Worm (Caenorhabditis elegans): ENCODE results near the gene nhr-231.

Gene nhr-231

DNA sequence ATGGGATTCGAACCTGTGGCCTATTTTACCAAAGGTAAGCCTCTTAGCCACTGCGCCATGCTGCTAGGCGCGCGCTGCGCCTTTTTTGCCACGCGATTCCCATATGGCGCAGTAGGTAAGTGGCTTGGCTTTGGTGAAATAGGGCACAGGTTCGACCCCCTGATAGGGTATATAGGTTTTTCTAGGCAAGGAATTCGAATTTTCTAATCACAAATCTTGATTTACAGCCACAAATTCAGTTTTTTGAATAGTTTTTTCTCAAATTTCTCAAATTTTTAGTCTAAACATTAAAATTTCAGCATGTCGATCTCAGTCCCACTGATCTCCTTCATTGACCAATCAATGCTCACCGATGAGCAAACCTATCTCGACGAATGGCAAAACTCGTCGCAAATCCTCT lies 19.9 kb downstream of the nhr-231 start, which contains the start of gene C54E10.3 (continued):
- no peak for TF ChIP-seq lim-6 (tag; optimal IDR thresholded peaks at IDR 0.05)

DNA sequence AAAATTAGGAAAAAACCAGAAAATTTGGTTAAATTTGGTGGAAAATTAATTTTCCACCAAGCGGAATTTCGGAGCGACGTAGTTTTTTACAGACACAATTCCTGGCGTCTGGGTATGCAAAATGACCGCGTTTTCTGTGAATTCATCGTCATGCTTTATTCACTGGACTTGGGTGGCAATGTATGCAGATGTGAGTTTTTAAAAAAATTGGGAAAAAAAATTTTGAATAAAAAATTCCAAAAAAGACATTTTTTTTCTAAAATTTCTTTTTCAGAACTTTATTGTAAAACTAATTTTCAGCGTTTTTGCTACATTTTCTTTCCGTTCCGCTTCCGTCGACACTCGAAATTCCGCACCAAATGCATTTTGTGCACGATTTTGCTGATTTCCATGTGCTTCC lies 20.6 kb downstream of the nhr-231 start, which contains the start of gene C54E10.7:
Gene C54E10.7 (plus strand): TSS at position 301 of the 400 bp plus-strand sequence.
- TF ChIP-seq hlh-13 (GFP tag; optimal IDR thresholded peaks at IDR 0.05) (no peak), ref-2 (tag; optimal IDR thresholded peaks at IDR 0.05) (no peak), npax-4 (tag; optimal IDR thresholded peaks at IDR 0.05) (no peak), zip-5 (tag; optimal IDR thresholded peaks at IDR 0.05) (no peak), ceh-45 (GFP tag; IDR thresholded peaks at IDR 0.05) (no peak), hlh-15 (tag; optimal IDR thresholded peaks at IDR 0.05) (no peak), ceh-34 (tag; optimal IDR thresholded peaks at IDR 0.05) (no peak), gmeb-2 (tag; optimal IDR thresholded peaks at IDR 0.05) (no peak), dve-1 (tag; optimal IDR thresholded peaks at IDR 0.05) (no peak), unc-3 (GFP tag; conservative IDR thresholded peaks at IDR 0.05) (no peak), unc-3 (tag; optimal IDR thresholded peaks at IDR 0.05) (no peak), ets-4 (tag; optimal IDR thresholded peaks at IDR 0.05) (no peak), pat-9 (tag; optimal IDR thresholded peaks at IDR 0.05) (no peak), sox-2 (GFP tag; IDR thresholded peaks at IDR 0.05) (no peak), sdc-2 (tag; optimal IDR thresholded peaks at IDR 0.05) (no peak), tbx-7 (tag; optimal IDR thresholded peaks at IDR 0.05) (no peak), K09A11.1 (tag; optimal IDR thresholded peaks at IDR 0.05; ENCODE audit: insufficient read depth) (no peak), ceh-9 (tag; optimal IDR thresholded peaks at IDR 0.05) (no peak), hlh-8 (tag; optimal IDR thresholded peaks at IDR 0.05) (no peak)

DNA sequence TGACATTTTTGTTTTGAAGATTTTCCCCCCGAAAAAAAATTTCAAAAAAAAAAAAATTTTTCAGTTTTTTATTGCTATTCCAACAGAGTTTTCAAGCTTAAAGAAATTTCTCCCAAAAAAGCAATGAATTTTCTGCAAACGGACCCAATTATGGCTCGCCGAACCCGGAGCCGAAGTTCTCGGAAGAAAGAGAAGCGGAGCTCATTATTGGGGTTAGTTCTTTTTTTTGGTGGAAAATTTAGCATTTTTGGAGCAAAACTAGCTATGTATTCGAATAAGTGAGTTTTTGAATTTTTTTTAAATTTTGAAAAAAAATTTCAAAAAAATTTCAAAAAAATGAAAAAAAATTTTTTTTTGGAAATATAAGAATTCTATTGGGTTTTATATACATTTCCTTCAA lies 28.9 kb downstream of the nhr-231 start, which contains the start of gene ncs-5:
Gene ncs-5 (plus strand): TSS at position 124 of the 400 bp plus-strand sequence.
- no peak for TF ChIP-seq lin-11 (tag; optimal IDR thresholded peaks at IDR 0.05)
- no peak for TF ChIP-seq T23F11.4 (GFP tag; optimal IDR thresholded peaks at IDR 0.05)
- no peak for TF ChIP-seq che-1 (tag; optimal IDR thresholded peaks at IDR 0.05)
- no peak for TF ChIP-seq ceh-34 (tag; optimal IDR thresholded peaks at IDR 0.05)

DNA sequence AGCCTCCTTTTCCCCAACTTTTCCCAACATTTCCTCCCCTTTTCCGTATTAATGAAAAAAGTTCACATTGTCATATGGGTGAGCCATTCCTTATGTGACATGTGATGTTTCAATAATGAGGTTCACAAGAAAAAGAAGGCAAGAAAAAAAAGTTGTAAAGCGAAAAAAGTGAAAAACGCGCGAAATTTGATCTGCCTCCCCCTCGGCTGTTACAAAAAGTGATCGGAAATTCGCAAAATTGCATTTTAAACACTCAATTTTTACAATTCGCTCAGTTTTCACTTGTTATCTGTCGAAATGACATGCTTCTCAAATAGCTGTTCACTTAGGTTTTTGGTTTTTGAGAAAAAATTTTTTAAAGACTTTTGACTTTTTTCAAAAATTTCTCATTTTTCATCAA lies 30.8 kb downstream of the nhr-231 start:
- TF ChIP-seq unc-42 (tag; optimal IDR thresholded peaks at IDR 0.05) (peak; percentile 46), ets-4 (tag; optimal IDR thresholded peaks at IDR 0.05) (no peak)

DNA sequence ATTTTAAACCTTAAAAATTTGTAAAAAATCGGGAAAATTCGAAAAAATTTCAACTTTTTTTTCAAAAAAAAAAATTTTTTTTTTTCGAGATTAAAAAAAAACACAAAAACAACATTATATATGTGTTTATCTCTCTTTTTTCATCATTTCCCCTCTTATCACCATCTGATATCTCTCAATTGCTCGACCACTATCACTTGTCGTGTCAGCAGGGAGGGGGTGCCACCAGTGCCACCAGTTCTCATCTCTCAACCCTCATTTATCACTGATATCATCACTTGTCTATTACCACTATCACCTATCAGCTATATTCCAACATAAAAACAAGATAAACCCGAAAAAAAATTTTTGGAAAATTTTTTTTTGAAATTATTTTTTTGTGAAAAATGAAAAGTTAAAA lies 35.7 kb downstream of the nhr-231 start:
- no peak for TF ChIP-seq sox-2 (GFP tag; IDR thresholded peaks at IDR 0.05)
- peak; percentile 97 for TF ChIP-seq elt-2 (tag; optimal IDR thresholded peaks at IDR 0.05)
- TF ChIP-seq hlh-30 (tag; optimal IDR thresholded peaks at IDR 0.05; ENCODE audit: insufficient read depth): no peak
- no peak for TF ChIP-seq tbx-7 (tag; optimal IDR thresholded peaks at IDR 0.05)
- no peak for TF ChIP-seq nhr-11 (tag; optimal IDR thresholded peaks at IDR 0.05)
- no peak for TF ChIP-seq lim-6 (tag; optimal IDR thresholded peaks at IDR 0.05)
- no peak for TF ChIP-seq dmd-4 (tag; optimal IDR thresholded peaks at IDR 0.05; ENCODE audit: borderline replicate concordance)

DNA sequence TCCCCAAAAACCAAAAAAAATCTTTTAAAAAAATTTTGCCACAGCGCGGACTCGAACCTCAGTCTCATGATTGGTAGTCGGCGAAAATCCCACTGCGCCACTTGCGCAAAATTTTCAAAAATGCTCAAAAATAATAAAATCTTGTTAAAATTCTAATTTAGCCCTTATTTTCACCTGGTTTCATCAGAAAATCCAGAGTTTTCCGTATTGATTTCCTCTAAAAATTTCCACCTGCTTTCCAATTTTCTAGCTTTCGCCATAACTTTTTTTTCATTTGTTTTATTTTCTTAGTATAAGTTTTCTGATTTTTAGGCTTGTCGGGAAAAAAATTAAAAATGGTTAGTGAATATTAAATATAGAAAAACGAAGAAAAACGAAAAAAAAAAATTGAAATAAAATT lies 36.6 kb downstream of the nhr-231 start:
- TF ChIP-seq pha-2 (tag; optimal IDR thresholded peaks at IDR 0.05) (peak; percentile 2), ttx-3 (tag; optimal IDR thresholded peaks at IDR 0.05) (no peak)

DNA sequence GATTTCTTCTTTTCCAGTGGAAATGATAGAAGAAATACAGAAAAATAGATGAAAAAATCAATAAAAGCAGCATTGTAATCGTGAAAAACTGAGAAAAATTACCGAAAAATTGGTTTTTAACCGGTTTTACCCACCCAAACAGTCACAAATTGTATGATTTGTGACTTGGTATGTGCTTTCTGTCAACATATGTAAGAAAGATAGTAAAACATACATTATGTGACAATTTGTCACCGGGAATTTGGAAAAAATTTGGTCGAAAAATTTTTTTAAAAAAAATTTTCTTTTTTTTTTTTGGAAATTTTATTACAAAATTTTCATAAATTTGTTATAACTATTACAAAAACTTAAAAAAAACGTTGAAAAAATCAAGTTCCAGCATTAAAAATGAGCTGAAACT lies 46.4 kb downstream of the nhr-231 start, which contains the start of gene cyp-33D3:
Gene cyp-33D3 (minus strand): TSS at position 101 of the 400 bp plus-strand sequence.
- TF ChIP-seq unc-86 (tag; optimal IDR thresholded peaks at IDR 0.05) (no peak), hlh-13 (GFP tag; optimal IDR thresholded peaks at IDR 0.05) (no peak), elt-4 (tag; optimal IDR thresholded peaks at IDR 0.05) (no peak), ceh-2 (tag; optimal IDR thresholded peaks at IDR 0.05) (no peak), sdc-2 (tag; optimal IDR thresholded peaks at IDR 0.05) (no peak)

Measured in whole organism, late embryonic.